Worm (Caenorhabditis elegans) whole organism, midembryonic: ENCODE results near the gene ZK622.1.

Experiments
- flt-1 ChIP-seq: fragments of 200-800 bp; sonication (Bioruptor generic); IDR thresholded peaks from 2 replicates; pipeline ENCODE4 v1.3.6; 2022; ENCODE audit warnings: missing genetic modification characterization, missing compliant biosample characterization
- klf-2 ChIP-seq: fragments of 200-800 bp; sonication (Bioruptor generic); conservative IDR thresholded peaks from 2 replicates; pipeline ENCODE4 v1.3.6; 2022; ENCODE audit warnings: missing genetic modification reagents, missing genetic modification characterization, missing compliant biosample characterization
- med-1 ChIP-seq: sonication (generic microtip); optimal IDR thresholded peaks from 2 replicates; lab custom pipeline; 2017; ENCODE audit warnings: missing genetic modification characterization, mild to moderate bottlenecking, missing compliant biosample characterization, antibody characterized with exemption, missing genetic modification reagents; ENCODE audit not compliant: insufficient read depth
- ref-1 ChIP-seq: fragments of 200-800 bp; sonication (Bioruptor generic); conservative IDR thresholded peaks from 2 replicates; pipeline ENCODE4 v1.3.6; 2022; ENCODE audit warnings: missing genetic modification reagents, missing genetic modification characterization, missing compliant biosample characterization
- tab-1 ChIP-seq: fragments of 200-800 bp; sonication (Bioruptor generic); IDR thresholded peaks from 2 replicates; pipeline ENCODE4 v1.3.6; 2022; ENCODE audit warnings: missing genetic modification characterization, missing compliant biosample characterization
- ztf-23 ChIP-seq: fragments of 200-800 bp; sonication (Bioruptor generic); IDR thresholded peaks from 2 replicates; pipeline ENCODE4 v1.3.6; 2022; ENCODE audit warnings: missing genetic modification reagents, missing genetic modification characterization, missing compliant biosample characterization

DNA sequence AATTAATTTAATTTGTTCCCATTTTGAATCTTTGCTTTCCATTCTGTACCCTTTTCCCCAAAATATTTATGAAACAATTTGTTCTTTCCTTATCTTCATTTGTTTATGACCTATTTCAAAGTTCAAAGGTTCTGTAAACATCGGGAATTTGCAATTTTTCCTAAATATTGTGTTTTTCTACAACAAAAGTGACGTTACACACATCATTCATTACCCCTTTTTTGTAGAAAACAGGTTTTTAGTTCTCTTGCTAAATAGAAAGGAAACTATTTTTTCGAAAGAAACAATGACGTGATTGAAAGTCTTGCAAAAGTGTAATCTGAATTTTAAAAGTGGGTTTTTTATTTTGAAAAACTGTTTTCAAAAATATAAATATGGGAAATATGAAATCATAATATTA is 31.1 kb downstream of the ZK622.1 start:
- TF ChIP-seq flt-1 (GFP tag; lab: Robert Waterston, UW) (no peak), ref-1 (GFP tag; lab: Robert Waterston, UW) (no peak), med-1 (no peak), klf-2 (GFP tag; lab: Robert Waterston, UW) (no peak), tab-1 (GFP tag; lab: Robert Waterston, UW) (no peak), ztf-23 (no peak)
